Worm (Caenorhabditis elegans): Measurements from ENCODE around the gene sri-46.

Gene sri-46

ce11 chrII:633984-634383, 36.9 kb downstream of the sri-46 start, which contains the start of gene T04B8.1:
Gene T04B8.1, plus strand, starts transcription at chrII:634284.
- TF ChIP-seq egl-44 (GFP tag; IDR thresholded peaks at IDR 0.05), result no peak

- TF ChIP-seq F33H1.4 (GFP tag; IDR thresholded peaks at IDR 0.05) (0 out of 2 replicates have a peak, but pooled peaks have one; percentile 5), aptf-2 (GFP tag; conservative IDR thresholded peaks at IDR 0.05) (0 out of 2 replicates have a peak, but pooled peaks have one; percentile 5), egrh-3 (GFP tag; IDR thresholded peaks at IDR 0.05) (peak; percentile 62; the same call in 1 of the 2 replicates)
Measured at ce11 chrII:633144-633543, 37.8 kb downstream of the sri-46 start.

- TF ChIP-seq hsf-1 (GFP tag; IDR thresholded peaks at IDR 0.05) (peak; percentile 98), ceh-40 (GFP tag; IDR thresholded peaks at IDR 0.05) (peak; percentile 72; the same call in 1 of the 2 replicates), rcor-1 (GFP tag; IDR thresholded peaks at IDR 0.05) (peak; percentile 59; the same call in 1 of the 2 replicates), dox-1 (GFP tag; IDR thresholded peaks at IDR 0.05) (peak; percentile 87), madf-3 (GFP tag; IDR thresholded peaks at IDR 0.05) (0 out of 2 replicates have a peak, but pooled peaks have one; percentile 71), egrh-3 (GFP tag; IDR thresholded peaks at IDR 0.05) (peak; percentile 29; the same call in 1 of the 2 replicates), madf-6 (GFP tag; IDR thresholded peaks at IDR 0.05) (peak; percentile 57; the same call in 1 of the 2 replicates), Y56A3A.18 (GFP tag; IDR thresholded peaks at IDR 0.05) (0 out of 2 replicates have a peak, but pooled peaks have one; percentile 26)
Measured at ce11 chrII:632545-632944, 38.4 kb downstream of the sri-46 start.

ce11 chrII:629454-629853, 41.5 kb downstream of the sri-46 start:
- TF ChIP-seq egrh-3 (GFP tag; IDR thresholded peaks at IDR 0.05), result peak; percentile 91
- peak; percentile 96; the same call in 1 of the 2 replicates for TF ChIP-seq Y53F4B.3 (GFP tag; IDR thresholded peaks at IDR 0.05)

- TF ChIP-seq B0035.1 (tag; optimal IDR thresholded peaks at IDR 0.05), result no peak
- no peak for TF ChIP-seq rpc-1 (optimal IDR thresholded peaks at IDR 0.05)
- no peak for TF ChIP-seq rpc-1 (tag; optimal IDR thresholded peaks at IDR 0.05)
- TF ChIP-seq mes-4 (tag; optimal IDR thresholded peaks at IDR 0.05), result no peak
- no peak for TF ChIP-seq F52B5.7 (tag; optimal IDR thresholded peaks at IDR 0.05)
- no peak for TF ChIP-seq lir-1 (GFP tag; conservative IDR thresholded peaks at IDR 0.05)
- TF ChIP-seq F39B2.1 (GFP tag; IDR thresholded peaks at IDR 0.05), result no peak
- TF ChIP-seq Y95B8A.8 (GFP tag; IDR thresholded peaks at IDR 0.05), result no peak
- no peak for TF ChIP-seq sptf-2 (GFP tag; optimal IDR thresholded peaks at IDR 0.05)
- no peak for TF ChIP-seq B0261.1 (tag; optimal IDR thresholded peaks at IDR 0.05)
- TF ChIP-seq Y79H2A.3 (GFP tag; conservative IDR thresholded peaks at IDR 0.05), result no peak
- TF ChIP-seq ceh-58 (GFP tag; IDR thresholded peaks at IDR 0.05), result no peak
- TF ChIP-seq chd-7 (tag; optimal IDR thresholded peaks at IDR 0.05), result no peak
- no peak for TF ChIP-seq ztf-6 (GFP tag; IDR thresholded peaks at IDR 0.05)
Measured at ce11 chrII:627913-628312, 43.0 kb downstream of the sri-46 start.

- TF ChIP-seq lin-26 (GFP tag; IDR thresholded peaks at IDR 0.05) (no peak), nhr-90 (tag; optimal IDR thresholded peaks at IDR 0.05) (no peak), ceh-79 (tag; optimal IDR thresholded peaks at IDR 0.05) (no peak), snpc-3.4 (tag; optimal IDR thresholded peaks at IDR 0.05) (no peak), F49E8.2 (tag; optimal IDR thresholded peaks at IDR 0.05; ENCODE audit: insufficient read depth) (no peak), him-1 (tag; optimal IDR thresholded peaks at IDR 0.05) (no peak), egl-44 (GFP tag; IDR thresholded peaks at IDR 0.05) (no peak), bed-1 (GFP tag; IDR thresholded peaks at IDR 0.05) (no peak), F22D6.2 (tag; optimal IDR thresholded peaks at IDR 0.05) (no peak), unc-62 (GFP tag; optimal IDR thresholded peaks at IDR 0.05) (no peak), attf-3 (GFP tag; conservative IDR thresholded peaks at IDR 0.05) (no peak), mcd-1 (GFP tag; IDR thresholded peaks at IDR 0.05) (no peak), nfya-1 (tag; optimal IDR thresholded peaks at IDR 0.05; ENCODE audit: borderline replicate concordance, insufficient read depth) (no peak), ekl-4 (GFP tag; IDR thresholded peaks at IDR 0.05) (no peak)
Measured at ce11 chrII:627205-627604, 43.7 kb downstream of the sri-46 start, which contains the start of gene arrd-1. Gene arrd-1, plus strand, starts transcription at chrII:627505.
